Fruit fly (Drosophila melanogaster) S2 (cell line): ENCODE results near the gene CG6569.
A peak's percentile ranks its signal among the peaks of the same experiment; 100 is the strongest.

ENCODE experiments used
- CG8478 ChIP-seq: fragments of >200 bp; optimal IDR thresholded peaks from 2 replicates; lab custom pipeline; 2018
- CTCF ChIP-seq, 2 experiments: fragments of >200 bp; optimal IDR thresholded peaks; 2 replicates each; lab custom pipeline; 2018

CG6569 gene

DNA sequence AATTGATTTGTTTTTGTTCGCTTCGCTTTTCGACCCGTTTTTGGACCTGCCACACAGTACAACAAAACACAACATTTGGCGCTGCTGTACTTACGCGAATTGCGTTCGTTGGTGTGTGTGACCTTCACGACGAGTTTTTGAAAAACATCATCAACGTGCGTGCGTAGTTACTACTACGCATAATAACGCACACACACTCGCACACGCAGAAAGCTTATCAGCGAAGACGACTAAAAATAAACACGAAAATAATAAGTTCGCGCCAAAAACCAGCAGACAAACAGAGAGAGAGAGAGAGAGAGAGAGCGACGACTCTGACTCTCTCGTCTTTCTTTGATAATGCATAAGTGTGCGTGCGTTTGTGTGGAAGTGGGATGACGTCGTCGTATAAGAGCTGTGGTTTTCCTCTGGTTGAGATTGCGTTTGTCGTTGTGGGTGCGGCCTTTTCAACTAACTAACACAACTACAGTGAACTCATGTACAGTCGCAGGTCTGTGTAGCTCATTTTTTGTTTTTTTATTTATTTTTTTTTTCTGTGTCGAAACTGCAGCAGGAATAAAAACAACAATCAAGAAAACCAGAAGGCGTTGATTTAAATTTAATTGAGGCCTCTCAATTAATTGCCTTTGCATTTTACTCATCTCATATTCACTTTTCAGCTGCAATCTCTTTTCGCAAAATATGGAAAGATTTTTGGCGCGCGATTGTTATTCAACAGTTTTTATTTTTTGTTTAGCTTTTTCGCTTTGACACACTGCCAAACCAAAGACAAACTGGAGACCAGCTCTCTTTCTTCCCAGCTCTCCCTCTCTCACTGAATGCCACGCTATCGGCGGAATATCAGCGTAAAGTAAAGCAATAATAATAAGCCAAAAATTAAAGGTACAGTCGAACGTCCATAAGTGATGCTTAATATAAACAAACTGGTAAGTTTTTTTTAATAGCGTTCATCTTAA lies 13.8 kb downstream of the CG6569 start:
- TF ChIP-seq CG8478 (lab: Kevin White, UChicago) (no peak), CTCF (optimal IDR thresholded peaks at IDR 0.05; lab: Kevin White, UChicago) (no peak)

DNA sequence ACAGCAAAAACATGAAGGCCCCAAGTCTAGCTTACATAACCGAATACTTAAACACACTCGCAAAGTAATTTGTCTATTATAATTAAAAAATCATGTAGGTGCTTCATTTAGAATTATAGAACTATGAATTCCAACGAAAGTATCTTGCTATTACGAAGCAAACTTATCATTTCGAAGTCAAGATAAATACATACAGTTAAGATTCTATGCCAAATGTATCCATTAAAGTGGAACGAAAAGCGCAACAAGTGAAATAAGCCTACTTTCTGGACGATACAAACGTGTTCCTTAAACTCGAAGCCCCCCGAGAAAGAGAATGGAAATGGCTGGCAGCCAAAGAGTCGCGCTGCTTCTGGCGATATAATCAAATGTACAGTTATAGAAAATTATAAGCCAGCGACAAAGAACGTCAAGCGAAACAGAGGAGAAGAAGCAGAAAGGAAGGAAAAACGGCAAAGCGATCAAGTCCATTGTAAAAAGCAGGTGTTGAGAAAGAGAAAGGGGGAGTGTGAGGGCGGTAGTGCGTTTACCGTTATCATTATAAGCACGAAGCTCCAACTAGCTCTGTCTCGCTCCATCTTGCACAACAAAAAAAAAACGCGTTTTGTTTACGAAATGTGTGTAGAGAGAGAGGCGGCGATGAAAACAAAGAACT lies 15.0 kb downstream of the CG6569 start:
- no peak for TF ChIP-seq CTCF (optimal IDR thresholded peaks at IDR 0.05; lab: Kevin White, UChicago)
- TF ChIP-seq CG8478 (lab: Kevin White, UChicago), result no peak

DNA sequence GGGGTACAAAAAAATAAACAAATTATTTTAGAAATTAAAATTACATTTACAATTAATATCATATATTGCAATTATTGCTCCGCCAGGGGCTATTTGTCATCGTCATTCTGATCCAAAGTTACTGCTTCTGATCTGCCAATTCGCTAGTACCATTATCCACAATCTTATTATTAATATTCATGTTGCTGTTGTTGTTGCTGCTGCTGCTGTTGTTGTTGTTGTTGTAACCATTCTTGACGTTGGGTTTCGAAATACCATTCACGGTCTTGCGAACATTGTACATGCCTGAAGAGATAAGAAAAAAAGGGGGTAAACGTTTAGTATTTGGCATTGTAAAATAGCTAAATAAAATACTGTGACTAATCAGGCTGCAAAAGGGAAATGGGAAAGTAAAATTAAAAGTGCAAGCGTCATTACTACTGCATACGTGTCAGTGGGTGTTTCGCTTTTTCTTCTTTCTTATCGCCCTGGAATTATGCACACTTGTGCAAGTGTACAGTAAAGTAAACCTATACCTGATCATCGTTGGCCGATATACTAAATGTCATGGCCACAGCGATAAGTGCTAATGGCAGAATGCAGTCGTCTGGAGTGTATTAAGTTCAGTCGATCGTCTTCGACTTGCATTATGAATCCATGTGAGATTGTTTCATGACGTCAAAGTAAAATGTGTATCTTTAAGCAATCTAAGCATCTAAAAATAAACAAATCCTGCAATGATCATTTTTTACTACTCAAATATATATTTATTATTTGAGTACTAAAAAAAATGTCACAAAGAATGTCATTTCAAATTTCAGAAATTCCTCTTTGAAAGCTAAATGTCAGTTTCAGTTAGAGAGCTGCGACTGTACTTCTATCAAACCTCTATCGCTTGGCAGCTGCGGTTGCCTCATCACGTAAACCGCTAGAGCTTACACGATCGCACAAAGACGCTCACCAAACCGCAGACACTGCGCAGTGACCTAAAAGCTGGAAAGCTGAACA lies 15.8 kb downstream of the CG6569 start:
- TF ChIP-seq CTCF (optimal IDR thresholded peaks at IDR 0.05; lab: Kevin White, UChicago) (no peak), CG8478 (lab: Kevin White, UChicago) (no peak)

DNA sequence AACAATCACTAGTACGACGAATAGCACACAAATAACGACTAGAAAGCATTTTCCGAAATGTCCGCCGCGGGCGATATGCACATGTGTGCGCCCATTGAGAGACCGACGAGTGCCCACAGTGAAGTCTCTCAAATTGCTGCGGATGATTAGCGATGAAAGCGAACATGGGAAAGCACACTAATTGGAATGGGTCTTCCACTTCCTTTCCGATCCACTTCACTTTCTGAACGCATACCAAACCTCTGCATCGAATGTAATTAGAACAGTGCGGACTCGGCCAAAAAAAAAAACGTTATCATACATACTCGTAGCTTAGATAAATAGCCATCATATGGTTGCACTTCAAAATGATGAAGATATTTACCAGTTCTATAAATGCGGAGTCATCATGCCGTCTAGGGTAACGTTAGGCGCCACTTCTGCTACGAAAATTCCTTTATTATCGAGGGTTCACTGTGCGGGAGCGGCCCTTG lies 17.7 kb downstream of the CG6569 start:
- TF ChIP-seq CG8478 (lab: Kevin White, UChicago) (no peak), CTCF (optimal IDR thresholded peaks at IDR 0.05; lab: Kevin White, UChicago) (peak in 1 of 2 experiments; percentile 6)

DNA sequence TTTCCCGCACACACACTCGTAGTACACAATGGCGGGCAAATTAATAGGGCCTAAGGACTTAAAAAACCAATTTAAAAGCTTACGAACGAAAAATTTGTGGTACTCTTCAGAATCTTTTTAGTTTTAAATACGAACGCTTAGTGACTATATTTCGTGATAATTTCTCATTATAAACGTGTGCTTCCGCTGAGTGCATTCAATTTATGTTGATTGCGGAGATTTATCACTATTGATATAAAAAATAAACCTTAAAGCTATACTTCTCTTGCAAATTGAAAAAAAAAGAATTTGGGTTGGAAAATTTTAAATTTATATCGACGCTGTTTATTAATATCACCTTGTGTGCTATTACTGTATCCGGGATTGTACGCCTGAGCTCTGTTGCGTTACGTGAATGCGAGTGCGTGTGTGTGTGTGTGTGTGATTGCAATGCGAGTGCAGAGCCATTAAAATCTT lies 18.7 kb downstream of the CG6569 start:
- TF ChIP-seq CG8478 (lab: Kevin White, UChicago), result no peak
- TF ChIP-seq CTCF (optimal IDR thresholded peaks at IDR 0.05; lab: Kevin White, UChicago), result no peak

DNA sequence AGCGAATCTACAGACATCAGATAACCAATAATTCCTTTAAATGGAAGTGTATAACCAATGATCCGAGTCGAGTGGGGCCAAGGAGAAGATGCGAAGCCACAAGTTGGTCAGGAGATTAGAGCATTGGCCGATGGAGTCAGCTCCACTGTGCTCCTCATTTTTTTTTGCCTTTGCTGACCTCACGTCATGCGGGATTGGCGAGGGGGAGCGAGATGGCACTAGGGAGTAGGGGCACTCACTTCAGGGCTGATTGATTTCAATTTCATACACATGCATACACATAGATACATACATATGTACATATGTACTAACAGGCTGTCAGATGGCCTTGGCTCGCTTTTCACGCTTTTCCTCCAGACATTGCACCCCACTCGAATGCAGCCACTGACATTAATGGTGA lies 19.4 kb downstream of the CG6569 start:
- TF ChIP-seq CTCF (optimal IDR thresholded peaks at IDR 0.05; lab: Kevin White, UChicago) (no peak), CG8478 (lab: Kevin White, UChicago) (no peak)

DNA sequence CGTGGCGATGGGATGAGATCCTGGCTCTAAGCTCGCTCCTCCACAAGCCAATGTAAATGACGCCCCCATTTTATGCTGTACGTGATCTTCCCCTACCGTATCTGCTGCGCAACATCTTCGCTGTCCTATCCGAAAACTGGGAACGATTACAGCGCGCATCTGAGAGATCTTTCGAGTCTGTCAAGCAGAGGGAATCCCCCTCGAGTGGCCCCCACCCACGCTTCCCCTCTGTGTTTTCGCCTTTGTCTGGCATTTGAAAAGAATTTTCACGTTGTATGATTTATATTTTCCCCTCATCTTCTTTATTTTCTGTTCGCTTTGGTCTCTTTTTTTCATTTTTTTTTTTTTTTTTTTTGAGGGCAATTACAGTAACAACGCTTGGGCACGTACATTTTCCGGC lies 20.3 kb downstream of the CG6569 start:
- TF ChIP-seq CG8478 (lab: Kevin White, UChicago) (no peak), CTCF (optimal IDR thresholded peaks at IDR 0.05; lab: Kevin White, UChicago) (no peak)

DNA sequence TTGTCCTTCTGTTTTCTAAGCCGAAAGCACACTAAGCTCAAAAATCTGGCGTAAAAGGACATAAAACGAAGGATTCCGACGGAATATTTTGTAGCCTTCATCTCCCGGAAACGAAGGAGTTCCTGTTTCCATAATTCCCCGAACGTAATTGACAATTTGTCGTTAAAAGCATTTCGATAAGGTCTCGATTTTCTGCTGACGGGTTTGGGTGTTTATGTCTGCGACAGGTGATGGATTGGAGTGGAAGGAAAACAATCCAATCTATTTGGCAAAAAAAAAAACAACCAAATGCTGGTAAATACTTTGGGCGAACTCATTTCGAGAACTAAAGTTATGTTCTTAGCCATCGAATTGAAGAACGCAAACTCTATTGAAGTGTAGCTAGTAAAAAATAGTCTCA lies 21.2 kb downstream of the CG6569 start, which contains the start of gene Gr93d:
TSS of gene Gr93d (minus strand) at position 101 of the 400 bp plus-strand sequence.
- TF ChIP-seq CG8478 (lab: Kevin White, UChicago), result no peak
- no peak for TF ChIP-seq CTCF (optimal IDR thresholded peaks at IDR 0.05; lab: Kevin White, UChicago)

DNA sequence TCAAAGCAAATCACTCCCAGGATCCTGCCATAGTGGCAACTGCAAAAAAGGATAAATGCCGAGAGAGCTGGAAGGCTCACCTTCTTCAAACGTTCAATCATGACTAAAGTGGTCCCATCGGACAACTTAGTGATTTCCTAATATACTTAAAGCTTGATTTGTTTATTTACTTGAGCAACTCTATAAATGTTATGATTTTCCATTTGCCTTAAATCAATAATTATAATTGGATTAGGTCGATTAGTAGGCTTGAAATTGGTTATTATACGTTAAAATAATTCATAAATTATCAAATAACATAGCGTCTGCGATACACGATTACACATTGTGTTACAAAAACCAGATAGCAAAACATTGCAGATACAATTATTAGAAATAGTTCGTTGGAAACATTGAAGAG lies 22.6 kb downstream of the CG6569 start, which contains the start of gene Gr93c:
TSS of gene Gr93c (minus strand) at position 101 of the 400 bp plus-strand sequence.
- no peak for TF ChIP-seq CG8478 (lab: Kevin White, UChicago)
- TF ChIP-seq CTCF (optimal IDR thresholded peaks at IDR 0.05; lab: Kevin White, UChicago), result no peak

DNA sequence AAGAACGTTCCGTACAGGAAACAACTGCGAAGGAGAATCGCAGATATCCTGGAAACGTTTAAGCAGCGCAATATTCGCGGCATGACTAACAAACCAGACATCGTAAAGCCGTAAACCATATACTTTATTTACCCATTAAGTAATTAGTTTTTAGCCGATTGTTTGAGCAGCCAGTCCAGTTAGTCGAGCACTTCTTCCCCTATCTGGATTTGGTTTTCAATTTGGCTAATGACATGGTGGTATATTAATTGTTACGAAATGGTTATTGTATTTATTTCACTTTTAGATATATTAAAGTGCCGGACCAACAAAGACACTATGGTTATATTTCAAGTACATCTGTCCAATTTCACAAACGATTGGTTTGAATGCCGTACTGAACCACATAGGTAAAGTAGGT lies 24.1 kb downstream of the CG6569 start, which contains the start of gene Gr93b:
TSS of gene Gr93b (minus strand) at position 101 of the 400 bp plus-strand sequence.
- TF ChIP-seq CG8478 (lab: Kevin White, UChicago) (no peak), CTCF (optimal IDR thresholded peaks at IDR 0.05; lab: Kevin White, UChicago) (no peak)

DNA sequence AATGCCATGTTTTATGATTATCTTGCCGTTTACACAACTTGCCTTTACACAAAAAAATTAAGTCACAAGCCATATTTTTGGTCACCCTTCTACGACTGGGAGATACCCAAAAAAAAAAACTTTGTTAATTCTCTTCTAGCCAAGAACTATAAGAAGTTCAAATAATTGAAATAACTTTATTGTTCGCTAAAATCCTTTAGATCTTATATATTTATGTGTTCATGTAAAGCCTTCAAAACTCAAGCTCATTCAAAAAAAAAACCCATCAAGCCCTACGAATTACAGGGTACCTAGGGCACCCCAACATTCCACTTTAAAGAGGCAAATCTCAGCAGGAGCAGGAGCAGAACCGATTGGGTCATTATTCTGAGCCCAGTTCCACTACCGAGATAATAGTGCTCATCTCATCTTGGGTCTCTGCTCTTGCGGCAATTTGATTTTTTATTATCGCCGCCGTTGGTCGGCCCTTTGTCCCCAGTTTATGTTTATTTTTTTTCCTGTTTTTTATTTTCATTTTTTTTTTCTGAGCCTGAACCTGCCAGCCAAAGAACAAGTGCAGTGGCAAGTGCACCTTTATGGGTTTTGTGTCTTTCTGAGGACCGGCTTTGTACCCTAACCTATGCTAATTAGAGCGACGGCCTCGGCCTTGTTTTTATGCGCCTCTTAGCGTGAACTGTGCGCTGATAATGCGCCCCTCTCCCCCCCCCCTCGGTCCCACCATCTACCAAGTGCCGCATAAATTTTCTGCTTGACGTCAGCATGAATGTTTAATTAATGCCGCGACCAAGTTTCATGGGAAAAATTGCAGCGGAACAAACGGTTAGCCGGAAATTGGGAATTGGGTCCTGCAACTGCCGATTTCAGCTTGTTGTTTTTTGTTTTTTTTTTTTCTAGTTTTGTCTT lies 26.0 kb downstream of the CG6569 start:
- TF ChIP-seq CTCF (optimal IDR thresholded peaks at IDR 0.05; lab: Kevin White, UChicago), result no peak
- TF ChIP-seq CG8478 (lab: Kevin White, UChicago), result no peak

DNA sequence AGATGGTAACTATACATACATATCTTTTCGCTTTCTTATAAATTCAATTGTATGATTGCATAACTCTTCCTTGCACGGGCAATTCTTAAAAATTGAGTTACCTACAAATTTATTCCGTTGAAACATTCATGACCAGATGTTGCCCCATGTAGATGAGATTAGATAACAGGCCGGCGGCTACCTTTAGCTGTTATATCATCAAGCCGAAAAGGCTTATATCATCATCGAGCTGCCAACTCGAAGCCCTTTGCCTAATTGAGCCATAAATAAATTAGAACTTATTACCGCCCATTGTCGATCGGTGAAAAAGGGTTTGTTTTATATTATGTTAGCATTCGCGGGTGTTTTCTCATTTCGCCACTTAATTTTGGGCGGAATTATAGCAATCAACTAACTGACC lies 27.3 kb downstream of the CG6569 start:
- TF ChIP-seq CTCF (optimal IDR thresholded peaks at IDR 0.05; lab: Kevin White, UChicago) (no peak), CG8478 (lab: Kevin White, UChicago) (no peak)

DNA sequence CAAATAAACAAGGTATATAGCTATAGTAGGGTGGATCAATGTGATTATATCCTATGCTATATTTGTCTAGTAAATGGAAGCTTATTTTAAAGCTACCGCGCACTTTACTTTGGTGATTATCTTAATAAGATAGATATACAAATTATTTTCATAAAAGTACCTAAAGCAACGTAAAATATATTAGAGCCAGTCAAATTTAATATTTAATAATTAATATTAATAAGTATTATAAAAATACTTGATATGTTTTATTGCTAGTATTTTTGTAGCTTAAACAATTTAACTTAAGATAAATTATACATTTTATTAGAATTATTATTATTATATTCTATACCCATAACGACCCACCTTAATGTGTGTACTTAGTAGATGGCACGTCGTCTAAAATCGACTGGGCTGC lies 28.1 kb downstream of the CG6569 start:
- TF ChIP-seq CTCF (optimal IDR thresholded peaks at IDR 0.05; lab: Kevin White, UChicago), result no peak
- no peak for TF ChIP-seq CG8478 (lab: Kevin White, UChicago)
